Fruit fly (Drosophila melanogaster): Measurements from ENCODE around the gene CG13315.

Gene CG13315

dm6 chr3L:9064976-9065761 is 31.5 kb upstream of the CG13315 start:
- TF ChIP-seq noc (tag; optimal IDR thresholded peaks at IDR 0.05) = peak; percentile 15

DNA sequence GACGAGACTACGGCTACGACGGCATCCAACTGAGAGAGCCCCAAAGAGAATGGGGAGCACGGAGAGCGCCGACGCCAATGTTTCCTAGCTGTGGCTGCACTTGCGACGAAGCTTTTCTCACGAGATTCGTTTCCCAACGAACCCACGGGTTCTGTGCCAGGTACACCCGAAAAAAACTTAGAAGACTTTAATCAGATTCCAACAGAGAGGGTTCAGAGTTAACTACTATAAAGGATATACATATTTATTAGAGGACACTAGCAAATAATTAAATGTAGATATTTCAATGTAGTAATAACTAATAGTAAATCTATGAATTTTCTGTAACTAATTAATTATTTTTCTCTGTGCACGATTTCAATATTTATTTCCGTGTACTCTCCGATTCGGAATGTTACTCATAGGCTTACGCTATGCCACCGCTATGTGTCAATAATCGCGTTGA is 30.7 kb upstream of the CG13315 start, which contains the start of gene Argk1:
Gene Argk1 (minus strand): TSS at position 31 of the 445 bp plus-strand sequence.
- TF ChIP-seq noc (tag; optimal IDR thresholded peaks at IDR 0.05) = peak; percentile 91

DNA sequence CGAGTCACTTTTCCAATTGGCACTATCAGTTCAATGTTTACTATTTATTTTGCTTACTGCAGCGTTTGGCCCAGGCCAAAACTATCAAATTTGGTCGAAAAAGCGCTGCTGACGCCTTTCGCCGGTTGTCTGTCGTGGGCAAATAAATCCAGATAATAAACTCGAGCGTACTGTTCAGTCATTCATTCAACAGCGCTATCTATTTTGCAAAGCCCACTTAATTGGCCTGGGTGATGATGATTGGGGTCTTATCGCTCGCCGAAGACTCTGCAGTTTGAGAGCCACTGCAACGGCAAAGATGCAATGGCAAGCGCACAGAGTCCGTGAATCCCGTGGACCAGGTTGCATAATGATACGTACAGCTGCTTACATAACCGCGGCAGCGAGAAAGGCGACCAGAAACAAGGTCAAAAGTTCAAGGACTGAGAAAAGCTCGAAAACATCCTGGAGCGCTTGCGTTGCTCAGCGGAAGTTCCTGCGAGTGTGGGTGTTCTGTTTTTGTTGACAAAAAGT is 30.1 kb upstream of the CG13315 start:
- TF ChIP-seq noc (tag; optimal IDR thresholded peaks at IDR 0.05) = peak; percentile 40

- no peak for TF ChIP-seq noc (tag; optimal IDR thresholded peaks at IDR 0.05)
These were observed 24.5 kb upstream of the CG13315 start for dm6 chr3L:9072062-9072730.

DNA sequence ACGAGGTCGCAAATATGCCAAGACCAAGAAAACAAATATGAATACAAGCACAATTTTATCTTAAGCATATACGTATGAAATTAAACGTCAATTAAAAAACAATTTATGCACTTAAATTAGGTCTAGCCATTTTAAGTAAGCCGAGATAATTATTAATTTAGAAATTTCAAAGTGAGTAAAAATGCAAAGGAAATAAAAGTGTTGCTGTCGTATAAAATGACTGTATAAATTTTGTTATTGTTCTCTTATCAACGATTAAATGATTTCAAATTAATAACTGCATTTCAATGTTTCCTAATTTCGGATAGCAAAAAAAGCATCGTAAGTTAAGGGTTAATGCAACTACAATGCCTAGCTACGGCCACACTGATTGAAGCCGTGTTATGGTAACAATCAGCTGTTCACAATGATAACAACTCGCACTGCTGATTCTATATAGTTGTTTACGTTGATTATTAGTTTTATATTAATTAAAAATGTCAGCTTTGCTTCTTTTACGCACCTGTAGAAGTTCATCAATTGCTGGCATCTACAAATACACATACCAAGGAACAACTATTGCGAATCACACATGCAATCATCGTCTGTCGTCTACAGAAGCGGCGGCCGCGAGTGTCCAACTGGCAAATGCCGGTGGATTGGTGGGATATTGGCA is 23.8 kb upstream of the CG13315 start, which contains the start of the genes CG4911 and CG4942:
Gene CG4911 (minus strand): TSS at position 1 of the 655 bp plus-strand sequence.
Gene CG4942 (plus strand): TSS at position 375 of the 655 bp plus-strand sequence.
- TF ChIP-seq noc (tag; optimal IDR thresholded peaks at IDR 0.05) = peak; percentile 51

DNA sequence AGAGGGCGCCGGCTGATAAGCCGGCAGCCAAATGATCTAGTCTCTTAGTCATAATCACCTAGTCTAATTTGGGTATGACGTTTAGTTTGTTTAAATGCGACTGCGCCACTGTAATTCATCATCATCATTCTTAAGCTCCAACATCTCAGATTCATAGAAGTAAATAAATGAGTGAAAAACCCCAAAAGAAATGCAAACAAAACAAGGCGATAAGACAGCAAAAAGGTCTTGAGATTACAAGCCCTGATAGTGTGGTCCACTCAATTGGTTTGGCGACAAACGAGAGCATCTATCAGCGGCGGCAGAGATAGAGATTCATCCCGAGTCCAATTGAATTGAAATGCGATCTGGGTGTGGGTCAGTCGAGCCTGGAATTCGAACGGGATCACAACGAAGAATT is 22.4 kb upstream of the CG13315 start, which contains the start of gene teq:
Gene teq (plus strand): TSS at position 359 of the 400 bp plus-strand sequence.
- TF ChIP-seq noc (tag; optimal IDR thresholded peaks at IDR 0.05) = no peak

DNA sequence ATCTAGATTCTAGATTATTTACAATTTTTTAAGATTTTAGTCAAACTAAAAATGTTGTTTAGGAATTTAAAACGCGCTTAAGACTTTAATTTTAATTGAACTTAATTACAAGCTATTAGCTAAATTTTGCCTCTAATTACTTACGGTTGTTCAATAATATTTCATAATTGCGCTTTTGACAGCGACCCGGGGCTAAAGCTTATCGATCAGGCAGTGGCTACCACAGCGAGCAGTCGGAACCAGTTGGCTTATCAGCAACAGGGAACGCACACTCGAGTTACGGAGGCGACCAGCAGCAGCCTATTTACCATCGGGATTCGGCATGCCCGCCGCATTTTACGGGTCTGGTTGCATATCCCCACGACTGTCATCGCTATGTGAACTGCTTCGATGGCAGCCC is 21.8 kb upstream of the CG13315 start:
- TF ChIP-seq noc (tag; optimal IDR thresholded peaks at IDR 0.05) = peak; percentile 43

DNA sequence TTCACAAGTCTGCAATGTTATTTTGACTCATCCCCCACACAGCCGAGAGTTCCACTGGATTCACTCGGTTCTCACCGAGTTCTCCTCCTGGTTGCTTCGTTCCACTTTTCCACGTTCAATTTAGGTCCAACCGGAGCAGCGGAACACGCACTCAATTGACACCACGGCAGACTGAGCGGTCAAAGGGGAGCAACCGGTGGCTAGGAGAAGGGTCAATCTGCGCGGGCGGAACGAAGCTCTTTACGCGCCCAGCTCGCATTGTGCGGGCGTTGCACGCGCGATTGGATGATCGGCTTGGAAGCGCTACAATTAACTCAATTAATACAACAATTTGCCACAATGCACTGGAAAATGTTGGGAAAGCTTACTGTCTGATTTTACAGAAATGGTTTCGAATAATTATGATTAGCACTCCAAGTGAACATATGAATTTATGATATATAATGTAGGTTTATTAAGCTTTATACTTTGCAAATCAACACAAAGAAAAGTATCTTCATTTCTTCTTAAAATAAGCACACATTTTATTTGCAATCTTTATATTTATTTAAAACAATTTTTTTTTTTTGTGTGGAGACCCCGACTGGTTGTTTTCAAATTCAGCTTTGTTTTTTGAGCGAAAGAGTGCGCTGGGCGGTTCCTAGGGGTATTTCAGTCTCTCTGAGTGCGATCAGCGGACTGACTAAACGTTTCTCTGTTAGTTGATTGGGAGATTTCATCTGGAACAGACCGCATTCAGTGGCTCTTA is 4.1 kb upstream of the CG13315 start, which contains the start of gene CG32032:
Gene CG32032 (plus strand): TSS at position 698 of the 748 bp plus-strand sequence.
- TF ChIP-seq noc (tag; optimal IDR thresholded peaks at IDR 0.05) = no peak

- TF ChIP-seq noc (tag; optimal IDR thresholded peaks at IDR 0.05) = peak; percentile 42
These were observed 1.7 kb upstream of the CG13315 start for dm6 chr3L:9094980-9095425.

dm6 chr3L:9095704-9096103 is 973 bp upstream of the CG13315 start:
- no peak for TF ChIP-seq noc (tag; optimal IDR thresholded peaks at IDR 0.05)

dm6 chr3L:9113582-9114282 is 17.1 kb downstream of the CG13315 start:
- no peak for TF ChIP-seq noc (tag; optimal IDR thresholded peaks at IDR 0.05)

DNA sequence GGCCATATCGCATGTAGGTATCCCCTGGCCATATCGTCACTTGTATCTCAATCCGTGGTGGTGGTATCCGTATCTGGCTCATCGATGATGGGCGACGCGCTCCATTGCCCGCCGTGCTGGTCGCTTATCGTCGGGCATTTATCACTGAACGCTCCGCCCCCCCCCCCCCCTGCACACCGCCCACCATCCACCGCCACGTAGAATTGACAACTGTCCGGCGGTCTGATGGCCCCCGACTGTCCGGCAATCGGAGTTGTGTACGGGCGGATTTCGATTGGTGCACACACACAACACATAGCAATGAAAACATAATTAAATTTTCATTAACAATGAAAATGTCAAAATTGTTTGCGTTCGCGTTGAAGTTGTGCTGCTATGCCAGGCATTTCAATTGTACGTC is 17.7 kb downstream of the CG13315 start:
- TF ChIP-seq noc (tag; optimal IDR thresholded peaks at IDR 0.05) = no peak

dm6 chr3L:9115654-9116053 is 19.0 kb downstream of the CG13315 start:
- TF ChIP-seq noc (tag; optimal IDR thresholded peaks at IDR 0.05) = no peak

DNA sequence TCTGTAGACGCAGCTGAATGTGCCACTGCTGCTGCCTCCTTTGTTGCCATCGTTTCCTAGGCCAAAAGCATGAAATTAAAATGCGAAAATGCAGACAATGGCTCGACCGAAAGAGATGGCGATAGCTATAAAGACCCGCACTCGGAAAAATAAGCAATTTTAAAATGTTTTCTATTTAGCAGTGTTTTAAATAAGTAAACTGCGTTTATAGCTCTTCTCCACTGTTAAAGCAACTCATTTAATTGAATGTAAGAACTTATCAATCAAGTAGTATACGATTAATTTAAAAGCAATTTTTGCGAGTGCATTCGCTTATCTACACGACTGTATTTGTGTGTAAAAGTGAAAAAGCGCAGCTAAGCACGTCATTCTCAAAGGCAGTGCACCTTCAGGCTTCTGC is 22.9 kb downstream of the CG13315 start:
- TF ChIP-seq noc (tag; optimal IDR thresholded peaks at IDR 0.05) = no peak

dm6 chr3L:9121289-9121688 is 24.6 kb downstream of the CG13315 start:
- TF ChIP-seq noc (tag; optimal IDR thresholded peaks at IDR 0.05) = no peak

Data from whole organism, larva.